Worm (Caenorhabditis elegans): ENCODE measurements around the gene Y80D3A.8.

ce11 chrV:18911736-18912135 is 28.7 kb upstream of the Y80D3A.8 start, which contains the start of gene cyp-42A1:
- TF ChIP-seq ZK546.5 (tag; optimal IDR thresholded peaks at IDR 0.05) (no peak), mdl-1 (tag; optimal IDR thresholded peaks at IDR 0.05) (no peak), mml-1 (tag; optimal IDR thresholded peaks at IDR 0.05) (no peak), nhr-76 (tag; optimal IDR thresholded peaks at IDR 0.05) (no peak), jun-1 (tag; optimal IDR thresholded peaks at IDR 0.05) (no peak), unc-62 (GFP tag; optimal IDR thresholded peaks at IDR 0.05) (no peak), egl-5 (tag; optimal IDR thresholded peaks at IDR 0.05) (no peak), ceh-82 (tag; optimal IDR thresholded peaks at IDR 0.05) (no peak)
